Fruit fly (Drosophila melanogaster): ENCODE results near the gene Cdk1.

DNA sequence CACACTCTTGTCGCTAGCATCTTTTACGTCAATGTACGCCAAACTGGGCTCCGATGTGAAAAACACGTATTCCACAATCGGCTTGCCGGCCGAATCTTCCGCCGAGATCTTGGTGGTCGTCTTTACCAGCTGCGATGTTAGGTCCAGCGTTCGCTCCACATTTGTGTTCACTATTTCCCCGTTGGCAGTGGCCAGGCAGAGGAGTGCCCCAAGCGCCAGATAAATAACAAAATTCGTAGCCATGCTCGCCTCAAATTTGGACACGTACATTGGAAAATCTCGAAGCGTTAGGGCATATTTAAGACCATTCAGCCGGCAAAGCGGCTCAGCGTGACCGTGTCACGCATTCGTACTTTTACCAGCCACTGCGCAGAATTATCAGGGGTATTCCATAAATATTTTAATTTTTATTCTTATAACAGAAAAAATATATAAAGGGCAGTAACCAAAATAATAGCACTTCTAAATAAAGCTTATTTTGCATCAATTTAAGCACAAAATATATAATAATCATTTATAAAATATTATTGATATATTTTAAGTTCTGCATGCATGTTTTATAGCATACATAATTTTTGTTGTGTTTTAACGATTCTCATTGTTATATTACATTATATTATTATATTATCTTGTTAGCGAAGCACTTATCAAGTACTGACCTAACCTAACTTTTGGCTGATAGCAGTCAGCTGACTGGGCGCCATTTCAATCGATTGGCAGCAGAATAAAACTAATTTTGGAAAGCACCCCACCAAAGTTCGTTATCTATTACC lies 10.4 kb downstream of the Cdk1 start, which contains the start of the genes CG33303 and dpr19:
- no peak for TF ChIP-seq CTCF (optimal IDR thresholded peaks at IDR 0.05)
- TF ChIP-seq CG8478 (optimal IDR thresholded peaks at IDR 0.05) = no peak
